Worm (Caenorhabditis elegans) whole organism, mixed stage, embryonic: ENCODE data around the gene odd-2.

Experiments used
- M03D4.4 ChIP-seq: sonication (generic microtip); optimal IDR thresholded peaks from 2 replicates; lab custom pipeline; 2017; ENCODE audit warnings: mild to moderate bottlenecking, missing genetic modification characterization, missing compliant biosample characterization
- ceh-39 ChIP-seq: fragments of 150-350 bp; optimal IDR thresholded peaks from 2 replicates; lab custom pipeline; 2014; ENCODE audit warnings: missing biosample characterization, missing genetic modification characterization
- ceh-43 ChIP-seq: fragments of 200-800 bp; sonication (Bioruptor generic); optimal IDR thresholded peaks from 2 replicates; lab custom pipeline; 2018; ENCODE audit warnings: mild to moderate bottlenecking, missing genetic modification characterization, moderate library complexity, missing compliant biosample characterization
- ceh-83 ChIP-seq: fragments of 200-800 bp; sonication (Bioruptor generic); optimal IDR thresholded peaks from 2 replicates; lab custom pipeline; 2018; ENCODE audit warnings: mild to moderate bottlenecking, missing genetic modification characterization, missing compliant biosample characterization
- ces-1 ChIP-seq: fragments of 150-350 bp; optimal IDR thresholded peaks from 2 replicates; lab custom pipeline; 2014; ENCODE audit warnings: missing biosample characterization, missing genetic modification reagents, missing genetic modification characterization
- cnd-1 ChIP-seq: fragments of 200-800 bp; sonication (Bioruptor generic); optimal IDR thresholded peaks from 2 replicates; lab custom pipeline; 2018; ENCODE audit warnings: mild to moderate bottlenecking, missing genetic modification characterization, missing compliant biosample characterization
- elt-1 ChIP-seq: sonication (generic microtip); optimal IDR thresholded peaks from 2 replicates; lab custom pipeline; 2017; ENCODE audit warnings: missing genetic modification characterization, mild to moderate bottlenecking, missing compliant biosample characterization, antibody characterized with exemption, moderate library complexity, borderline replicate concordance; ENCODE audit not compliant: insufficient read depth
- flh-1 ChIP-seq: fragments of 200-800 bp; sonication (Bioruptor generic); optimal IDR thresholded peaks from 2 replicates; lab custom pipeline; 2018; ENCODE audit warnings: mild to moderate bottlenecking, missing genetic modification characterization, moderate library complexity, missing compliant biosample characterization
- hlh-1 ChIP-seq: fragments of 150-350 bp; optimal IDR thresholded peaks from 2 replicates; lab custom pipeline; 2014; ENCODE audit warnings: missing biosample characterization, missing genetic modification reagents, missing genetic modification characterization
- lin-13 ChIP-seq: fragments of 150-350 bp; optimal IDR thresholded peaks from 2 replicates; lab custom pipeline; 2014; ENCODE audit warnings: missing biosample characterization, missing genetic modification characterization
- lin-32 ChIP-seq: fragments of 200-800 bp; sonication (Bioruptor generic); optimal IDR thresholded peaks from 2 replicates; lab custom pipeline; 2018; ENCODE audit warnings: mild to moderate bottlenecking, missing genetic modification characterization, missing compliant biosample characterization
- lsy-2 ChIP-seq: fragments of 150-350 bp; optimal IDR thresholded peaks from 2 replicates; lab custom pipeline; 2014; ENCODE audit warnings: missing biosample characterization, missing genetic modification characterization
- mab-5 ChIP-seq: fragments of 150-350 bp; optimal IDR thresholded peaks from 2 replicates; lab custom pipeline; 2014; ENCODE audit warnings: missing biosample characterization, missing genetic modification characterization
- mep-1 ChIP-seq: fragments of 150-350 bp; optimal IDR thresholded peaks from 2 replicates; lab custom pipeline; 2017; ENCODE audit warnings: missing biosample characterization, missing genetic modification reagents, missing genetic modification characterization, inconsistent platforms
- mls-2 ChIP-seq: sonication (generic microtip); optimal IDR thresholded peaks from 2 replicates; lab custom pipeline; 2016; ENCODE audit warnings: mild to moderate bottlenecking, missing genetic modification characterization, moderate library complexity, missing compliant biosample characterization
- nhr-12 ChIP-seq: fragments of 150-350 bp; optimal IDR thresholded peaks from 2 replicates; lab custom pipeline; 2014; ENCODE audit warnings: missing biosample characterization, missing genetic modification characterization
- nhr-2 ChIP-seq: fragments of 150-350 bp; optimal IDR thresholded peaks from 2 replicates; lab custom pipeline; 2014; ENCODE audit warnings: missing biosample characterization, missing genetic modification characterization
- nhr-237 ChIP-seq: fragments of 150-350 bp; optimal IDR thresholded peaks from 2 replicates; lab custom pipeline; 2014; ENCODE audit warnings: missing biosample characterization, missing genetic modification characterization
- nhr-28 ChIP-seq: fragments of 150-350 bp; optimal IDR thresholded peaks from 2 replicates; lab custom pipeline; 2014; ENCODE audit warnings: missing biosample characterization, missing genetic modification characterization
- nhr-76 ChIP-seq: sonication (generic microtip); optimal IDR thresholded peaks from 2 replicates; lab custom pipeline; 2017; ENCODE audit warnings: missing biosample characterization, missing genetic modification characterization
- pha-4 ChIP-seq: fragments of 150-350 bp; optimal IDR thresholded peaks from 2 replicates; lab custom pipeline; 2018; ENCODE audit warnings: missing biosample characterization, missing genetic modification reagents, missing genetic modification characterization
- sem-2 ChIP-seq: fragments of 200-800 bp; sonication (Bioruptor generic); optimal IDR thresholded peaks from 2 replicates; lab custom pipeline; 2018; ENCODE audit warnings: mild to moderate bottlenecking, missing genetic modification characterization, missing compliant biosample characterization
- sptf-1 ChIP-seq: sonication (generic microtip); optimal IDR thresholded peaks from 2 replicates; lab custom pipeline; 2017; ENCODE audit warnings: mild to moderate bottlenecking, missing genetic modification characterization, moderate library complexity, missing compliant biosample characterization
- tbx-8 ChIP-seq: fragments of 200-800 bp; sonication (Bioruptor generic); optimal IDR thresholded peaks from 2 replicates; lab custom pipeline; 2018; ENCODE audit warnings: mild to moderate bottlenecking, missing genetic modification characterization, moderate library complexity, missing compliant biosample characterization
- unc-120 ChIP-seq: sonication (generic microtip); optimal IDR thresholded peaks from 2 replicates; lab custom pipeline; 2017; ENCODE audit warnings: missing genetic modification characterization, missing compliant biosample characterization; ENCODE audit not compliant: poor library complexity, severe bottlenecking
- unc-39 ChIP-seq: fragments of 150-350 bp; optimal IDR thresholded peaks from 2 replicates; lab custom pipeline; 2014; ENCODE audit warnings: missing biosample characterization, missing genetic modification characterization
- unc-62 ChIP-seq: fragments of 150-350 bp; optimal IDR thresholded peaks from 2 replicates; lab custom pipeline; 2014; ENCODE audit warnings: missing biosample characterization, missing genetic modification reagents, missing genetic modification characterization
- zip-8 ChIP-seq: fragments of 150-350 bp; optimal IDR thresholded peaks from 2 replicates; lab custom pipeline; 2014; ENCODE audit warnings: missing biosample characterization, missing genetic modification characterization

The odd-2 gene

DNA sequence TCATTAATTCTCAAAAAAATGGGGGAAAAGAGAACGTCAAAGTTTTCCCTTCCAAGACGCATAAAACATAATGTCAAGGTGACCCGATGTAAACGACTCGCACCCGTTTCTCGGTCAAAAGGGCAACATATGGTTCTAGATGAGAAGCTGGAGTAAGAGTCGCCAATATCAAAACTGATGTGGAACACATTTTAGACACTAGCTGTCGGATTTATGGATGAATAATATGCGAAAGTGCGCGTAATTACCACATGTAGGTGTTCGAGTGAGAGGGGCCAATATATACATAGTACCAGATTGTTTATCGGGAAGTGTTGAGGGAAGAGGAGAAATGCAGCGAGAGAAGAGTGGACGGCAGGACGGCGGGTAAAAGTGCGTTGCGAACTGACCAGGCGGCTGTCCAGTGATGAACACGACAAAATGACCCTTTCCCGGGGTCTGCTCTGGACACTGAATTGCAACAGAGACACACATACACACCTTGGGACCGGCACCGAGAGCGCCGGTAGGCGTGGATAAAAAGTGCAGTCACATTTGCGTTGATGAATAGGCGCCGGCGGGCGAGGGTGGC lies 9.3 kb downstream of the odd-2 start:
- TF ChIP-seq mls-2 (tag; lab: Kevin White, UChicago) (peak; percentile 37), ces-1 (no peak), sptf-1 (tag; lab: Kevin White, UChicago) (peak; percentile 15), hlh-1 (tag; lab: Kevin White, UChicago) (peak; percentile 75), unc-62 (GFP tag; lab: Kevin White, UChicago) (peak; percentile 2), nhr-2 (tag; lab: Kevin White, UChicago) (peak; percentile 47), ceh-83 (no peak), mep-1 (tag; lab: Kevin White, UChicago) (no peak), pha-4 (tag; lab: Kevin White, UChicago) (no peak), mab-5 (tag; lab: Kevin White, UChicago) (no peak), unc-120 (tag; lab: Kevin White, UChicago) (peak; percentile 51)

DNA sequence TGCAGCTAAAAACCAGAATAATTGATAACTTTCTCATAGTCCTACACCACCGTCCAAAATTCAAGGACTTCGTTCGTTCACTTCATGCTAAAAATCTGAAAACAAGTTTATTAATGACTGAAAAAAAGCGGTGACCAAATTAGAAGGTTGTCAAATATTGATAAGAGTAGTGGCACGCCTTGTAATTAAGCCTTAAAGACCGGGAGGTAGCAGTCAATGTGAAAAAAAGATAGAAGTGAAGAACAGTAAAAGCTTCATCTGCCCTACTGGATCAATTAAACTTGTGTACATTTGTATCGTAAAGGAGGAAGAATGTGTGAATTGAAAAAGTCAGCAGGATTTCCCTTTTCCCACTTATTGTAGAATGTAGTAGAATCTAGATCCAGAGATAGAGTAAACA lies 9.9 kb downstream of the odd-2 start, which contains the start of gene tag-275:
Gene tag-275 (minus strand): TSS at position 101 of the 400 bp plus-strand sequence.
- TF ChIP-seq nhr-76 (tag; lab: Kevin White, UChicago) (no peak), nhr-12 (tag; lab: Kevin White, UChicago) (no peak), lsy-2 (tag; lab: Kevin White, UChicago) (no peak), tbx-8 (GFP tag; lab: Kevin White, UChicago) (no peak), zip-8 (tag; lab: Kevin White, UChicago) (no peak), pha-4 (tag; lab: Kevin White, UChicago) (no peak), hlh-1 (tag; lab: Kevin White, UChicago) (no peak)

ce11 chrX:6145921-6146320 lies 14.4 kb downstream of the odd-2 start:
- peak; percentile 81 for TF ChIP-seq unc-62 (GFP tag; lab: Kevin White, UChicago)
- TF ChIP-seq hlh-1 (tag; lab: Kevin White, UChicago): peak; percentile 94
- no peak for TF ChIP-seq M03D4.4
- peak; percentile 45 for TF ChIP-seq unc-120 (tag; lab: Kevin White, UChicago)

DNA sequence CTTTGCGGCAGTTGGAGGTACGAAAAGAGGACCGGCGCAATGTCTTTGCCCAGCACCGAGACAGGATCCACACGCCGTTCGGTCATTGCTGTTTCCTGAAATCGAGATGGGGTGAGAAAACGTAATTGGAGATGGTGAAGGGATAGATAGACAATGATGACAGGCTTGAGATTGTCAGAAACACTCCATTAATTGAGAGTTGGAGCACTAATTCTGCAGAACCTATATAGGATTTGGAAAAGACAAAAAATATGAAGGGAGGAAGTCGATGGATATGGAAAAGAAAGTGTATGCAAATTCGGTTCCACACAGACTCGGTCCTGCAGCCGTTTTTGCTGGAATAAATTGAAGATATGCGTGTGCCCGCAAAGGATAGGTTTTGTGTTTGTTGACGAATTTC lies 22.1 kb downstream of the odd-2 start, which contains the start of gene Y72A10A.1:
Gene Y72A10A.1 (minus strand): TSS at position 101 of the 400 bp plus-strand sequence.
- TF ChIP-seq ceh-83 (no peak), unc-120 (tag; lab: Kevin White, UChicago) (no peak), lin-13 (no peak), sem-2 (no peak), mab-5 (tag; lab: Kevin White, UChicago) (no peak), lin-32 (GFP tag; lab: Kevin White, UChicago) (no peak), nhr-237 (tag; lab: Kevin White, UChicago) (no peak), lsy-2 (tag; lab: Kevin White, UChicago) (no peak), ceh-43 (GFP tag; lab: Kevin White, UChicago) (no peak), ceh-39 (tag; lab: Kevin White, UChicago) (no peak), nhr-28 (tag; lab: Kevin White, UChicago) (no peak), nhr-76 (tag; lab: Kevin White, UChicago) (no peak)

DNA sequence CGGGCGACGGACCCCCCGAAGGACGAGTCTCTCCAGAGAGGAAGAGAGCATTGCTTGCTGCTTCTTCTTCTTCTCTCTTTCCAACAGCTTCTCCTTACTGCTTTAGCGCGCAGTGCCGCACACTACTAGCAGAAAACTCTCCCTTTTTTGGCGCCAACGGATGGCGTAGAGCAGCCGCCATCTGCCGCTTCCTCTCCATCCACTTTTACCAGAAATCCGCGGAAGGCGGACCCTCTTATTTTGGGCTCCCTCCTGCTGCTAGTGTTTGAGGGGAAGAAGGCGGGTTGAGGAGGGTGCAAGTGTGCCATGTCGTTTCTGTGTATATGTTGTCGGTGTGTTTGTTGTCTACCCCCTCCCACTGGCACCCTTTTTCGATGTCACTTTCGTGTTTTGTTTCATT lies 25.9 kb downstream of the odd-2 start:
- TF ChIP-seq ces-1 (peak; percentile 47), lin-32 (GFP tag; lab: Kevin White, UChicago) (peak; percentile 13), unc-39 (tag; lab: Kevin White, UChicago) (no peak), sptf-1 (tag; lab: Kevin White, UChicago) (peak; percentile 71), nhr-28 (tag; lab: Kevin White, UChicago) (no peak), ceh-39 (tag; lab: Kevin White, UChicago) (no peak), cnd-1 (tag; lab: Kevin White, UChicago) (peak; percentile 42), unc-120 (tag; lab: Kevin White, UChicago) (peak; percentile 21), M03D4.4 (no peak)

DNA sequence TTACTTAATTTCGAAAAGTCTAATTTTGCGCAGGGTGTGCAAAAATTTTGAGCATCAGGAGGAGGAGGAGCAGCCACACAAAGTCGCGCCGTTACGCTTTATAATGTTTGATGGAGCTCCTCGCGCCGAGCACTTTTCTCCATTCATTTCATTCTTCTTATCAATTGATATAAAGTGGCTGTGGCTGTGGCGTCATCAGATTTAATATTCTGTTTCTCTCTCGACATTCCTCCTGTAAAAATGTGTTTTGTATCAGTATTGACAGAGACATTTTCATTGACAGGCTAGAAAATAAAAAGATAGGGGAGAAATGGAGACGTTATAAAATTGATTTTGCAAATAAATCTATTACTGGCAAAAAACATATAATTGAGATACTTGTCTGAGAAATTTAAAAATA lies 31.1 kb downstream of the odd-2 start:
- no peak for TF ChIP-seq nhr-237 (tag; lab: Kevin White, UChicago)
- no peak for TF ChIP-seq elt-1 (tag; lab: Kevin White, UChicago)
- TF ChIP-seq flh-1 (GFP tag; lab: Kevin White, UChicago): no peak
- no peak for TF ChIP-seq lsy-2 (tag; lab: Kevin White, UChicago)
- no peak for TF ChIP-seq cnd-1 (tag; lab: Kevin White, UChicago)
- TF ChIP-seq nhr-28 (tag; lab: Kevin White, UChicago): no peak
- TF ChIP-seq nhr-2 (tag; lab: Kevin White, UChicago): no peak
- no peak for TF ChIP-seq nhr-12 (tag; lab: Kevin White, UChicago)
- TF ChIP-seq mab-5 (tag; lab: Kevin White, UChicago): no peak
- TF ChIP-seq sptf-1 (tag; lab: Kevin White, UChicago): no peak
- TF ChIP-seq nhr-76 (tag; lab: Kevin White, UChicago): no peak
- TF ChIP-seq unc-39 (tag; lab: Kevin White, UChicago): no peak
- TF ChIP-seq zip-8 (tag; lab: Kevin White, UChicago): no peak
- TF ChIP-seq, all 35 proteins: peak for 0
